Worm (Caenorhabditis elegans): ENCODE measurements around the gene ima-3.

- TF ChIP-seq ztf-11 (tag; optimal IDR thresholded peaks at IDR 0.05) (no peak), nhr-11 (tag; optimal IDR thresholded peaks at IDR 0.05) (no peak), nhr-23 (tag; optimal IDR thresholded peaks at IDR 0.05) (no peak)
These were observed 2.2 kb downstream of the ima-3 start for ce11 chrIV:7559237-7559636.

Measured in whole organism, L2 larva.